Worm (Caenorhabditis elegans) whole organism, midembryonic: Measurements from ENCODE around the gene nex-1.

Experiments
- T22C8.4 ChIP-seq: fragments of 200-800 bp; sonication (Bioruptor generic); IDR thresholded peaks from 2 replicates; pipeline ENCODE4 v1.3.6; 2022; ENCODE audit warnings: missing genetic modification characterization, missing compliant biosample characterization
- cog-1 ChIP-seq: sonication (generic microtip); optimal IDR thresholded peaks from 2 replicates; lab custom pipeline; 2016; ENCODE audit warnings: missing genetic modification characterization, missing compliant biosample characterization
- flt-1 ChIP-seq: fragments of 200-800 bp; sonication (Bioruptor generic); IDR thresholded peaks from 2 replicates; pipeline ENCODE4 v1.3.6; 2022; ENCODE audit warnings: missing genetic modification characterization, missing compliant biosample characterization
- klf-2 ChIP-seq: fragments of 200-800 bp; sonication (Bioruptor generic); conservative IDR thresholded peaks from 2 replicates; pipeline ENCODE4 v1.3.6; 2022; ENCODE audit warnings: missing genetic modification reagents, missing genetic modification characterization, missing compliant biosample characterization
- med-1 ChIP-seq: sonication (generic microtip); optimal IDR thresholded peaks from 2 replicates; lab custom pipeline; 2017; ENCODE audit warnings: missing genetic modification characterization, mild to moderate bottlenecking, missing compliant biosample characterization, antibody characterized with exemption, missing genetic modification reagents; ENCODE audit not compliant: insufficient read depth
- ref-1 ChIP-seq: fragments of 200-800 bp; sonication (Bioruptor generic); conservative IDR thresholded peaks from 2 replicates; pipeline ENCODE4 v1.3.6; 2022; ENCODE audit warnings: missing genetic modification reagents, missing genetic modification characterization, missing compliant biosample characterization
- tab-1 ChIP-seq: fragments of 200-800 bp; sonication (Bioruptor generic); IDR thresholded peaks from 2 replicates; pipeline ENCODE4 v1.3.6; 2022; ENCODE audit warnings: missing genetic modification characterization, missing compliant biosample characterization
- ztf-23 ChIP-seq: fragments of 200-800 bp; sonication (Bioruptor generic); IDR thresholded peaks from 2 replicates; pipeline ENCODE4 v1.3.6; 2022; ENCODE audit warnings: missing genetic modification reagents, missing genetic modification characterization, missing compliant biosample characterization
- ztf-29 ChIP-seq: fragments of 200-800 bp; sonication (Bioruptor generic); IDR thresholded peaks from 2 replicates; pipeline ENCODE4 v1.3.6; 2022; ENCODE audit warnings: missing genetic modification reagents, missing genetic modification characterization, missing compliant biosample characterization

DNA sequence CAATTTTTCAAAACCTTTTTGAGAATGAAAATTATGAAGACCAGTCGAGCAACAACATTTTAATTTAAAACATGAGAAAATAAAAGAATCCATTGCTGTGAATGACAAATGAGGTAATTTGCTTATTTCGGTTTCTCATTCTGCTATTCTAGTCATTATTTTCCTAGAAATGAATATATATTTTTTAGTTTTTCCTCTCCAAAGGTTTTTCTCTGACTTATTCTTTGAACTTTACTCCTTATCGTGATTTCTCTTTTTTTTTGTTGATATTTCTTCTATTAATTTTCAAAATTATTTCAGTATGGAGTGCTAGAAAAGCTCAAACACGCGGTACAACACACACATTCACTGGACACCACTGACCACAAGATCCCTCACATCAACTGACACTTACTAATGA is 39.8 kb upstream of the nex-1 start, which contains the start of gene pup-2:
- TF ChIP-seq ztf-23 (GFP tag; lab: Robert Waterston, UW) (no peak), T22C8.4 (GFP tag; lab: Robert Waterston, UW) (no peak), med-1 (GFP tag; lab: Kevin White, UChicago) (no peak), cog-1 (tag; lab: Kevin White, UChicago) (no peak), klf-2 (GFP tag; lab: Robert Waterston, UW) (no peak), flt-1 (GFP tag; lab: Robert Waterston, UW) (no peak), ref-1 (GFP tag; lab: Robert Waterston, UW) (no peak), ztf-29 (GFP tag; lab: Robert Waterston, UW) (no peak), tab-1 (GFP tag; lab: Robert Waterston, UW) (no peak)
